Fruit fly (Drosophila melanogaster) whole organism, adult: ENCODE data around the gene CG10068.

Experiments
- CG11617 ChIP-seq: fragments of 200-800 bp; sonication (Bioruptor generic); optimal IDR thresholded peaks from 2 replicates; lab custom pipeline; 2017; ENCODE audit warnings: mild to moderate bottlenecking, missing biosample characterization, missing genetic modification reagents, missing genetic modification characterization
- CG5204 ChIP-seq: fragments of 200-800 bp; sonication (Bioruptor generic); optimal IDR thresholded peaks from 2 replicates; lab custom pipeline; 2016; ENCODE audit warnings: missing biosample characterization, missing genetic modification characterization
- Crg-1 ChIP-seq: fragments of 200-800 bp; sonication (Bioruptor generic); optimal IDR thresholded peaks from 2 replicates; lab custom pipeline; 2016; ENCODE audit warnings: missing biosample characterization, missing genetic modification characterization
- cic ChIP-seq: fragments of 200-800 bp; sonication (Bioruptor generic); optimal IDR thresholded peaks from 2 replicates; lab custom pipeline; 2017; ENCODE audit warnings: missing biosample characterization, mild to moderate bottlenecking, missing genetic modification characterization, moderate library complexity
- cnc ChIP-seq, 2 experiments: fragments of >200 bp; optimal IDR thresholded peaks; 2 replicates each; lab custom pipeline; 2017
- kay ChIP-seq: fragments of 200-800 bp; sonication (Bioruptor generic); peaks from one replicate; lab custom pipeline; 2016; ENCODE audit warnings: missing biosample characterization, missing genetic modification characterization, borderline replicate concordance
- pad ChIP-seq: fragments of 200-800 bp; sonication (Bioruptor generic); optimal IDR thresholded peaks from 3 replicates; lab custom pipeline; 2017; ENCODE audit warnings: missing biosample characterization, missing genetic modification characterization, mild to moderate bottlenecking, moderate library complexity, missing genetic modification reagents

- TF ChIP-seq pad (GFP tag; lab: Kevin White, UChicago), result no peak
- no peak for TF ChIP-seq kay (GFP tag; lab: Kevin White, UChicago)
- peak; percentile 3 for TF ChIP-seq cic
- TF ChIP-seq CG5204 (GFP tag; lab: Kevin White, UChicago), result no peak
- no peak for TF ChIP-seq cnc (optimal IDR thresholded peaks at IDR 0.05; lab: Kevin White, UChicago)
- no peak for TF ChIP-seq Crg-1
- peak; percentile 17 for TF ChIP-seq CG11617 (GFP tag; lab: Kevin White, UChicago)
Observed at dm6 chr3R:7081972-7082371, 45.9 kb downstream of the CG10068 start, which contains the start of gene Dpck.
